Worm (Caenorhabditis elegans): ENCODE data around the gene dph-1.

- peak; percentile 56 for TF ChIP-seq unc-55 (GFP tag; optimal IDR thresholded peaks at IDR 0.05)
- TF ChIP-seq gmeb-1 (tag; optimal IDR thresholded peaks at IDR 0.05): no peak
- TF ChIP-seq unc-62 (GFP tag; optimal IDR thresholded peaks at IDR 0.05): no peak
- no peak for TF ChIP-seq ceh-16 (tag; optimal IDR thresholded peaks at IDR 0.05)
- no peak for TF ChIP-seq R02D3.7 (tag; optimal IDR thresholded peaks at IDR 0.05)
- no peak for TF ChIP-seq zag-1 (tag; optimal IDR thresholded peaks at IDR 0.05)
- no peak for TF ChIP-seq lin-11 (tag; optimal IDR thresholded peaks at IDR 0.05)
- TF ChIP-seq nhr-23 (tag; optimal IDR thresholded peaks at IDR 0.05): no peak
- TF ChIP-seq sma-3 (GFP tag; optimal IDR thresholded peaks at IDR 0.05): peak; percentile 19
- no peak for TF ChIP-seq ztf-11 (tag; optimal IDR thresholded peaks at IDR 0.05)
Measured at ce11 chrIII:3703397-3703796, 3.3 kb upstream of the dph-1 start, which contains the start of gene C14B1.3.
